Fruit fly (Drosophila melanogaster): Measurements from ENCODE around the gene CG11069.

Gene CG11069

dm6 chr3R:24876843-24877457 lies 17.6 kb upstream of the CG11069 start, which contains the start of the genes CG11089 and CG31381 (continued):
- no peak for TF ChIP-seq Sry-β (GFP tag; optimal IDR thresholded peaks at IDR 0.05)
- TF ChIP-seq NFAT (GFP tag; IDR thresholded peaks at IDR 0.05) = no peak
- TF ChIP-seq CG12104 (GFP tag; optimal IDR thresholded peaks at IDR 0.05) = peak; percentile 38
- TF ChIP-seq toy (GFP tag; IDR thresholded peaks at IDR 0.05) = no peak
- no peak for TF ChIP-seq CG10959 (GFP tag; IDR thresholded peaks at IDR 0.05)
- no peak for TF ChIP-seq Mrtf (GFP tag; IDR thresholded peaks at IDR 0.05)
- TF ChIP-seq CG4730 (GFP tag; IDR thresholded peaks at IDR 0.05) = no peak
- peak; percentile 97 for TF ChIP-seq E2f2 (GFP tag; IDR thresholded peaks at IDR 0.05)
- no peak for TF ChIP-seq CG3163 (GFP tag; optimal IDR thresholded peaks at IDR 0.05)
- no peak for TF ChIP-seq tup (GFP tag; optimal IDR thresholded peaks at IDR 0.05)
- no peak for TF ChIP-seq C15 (GFP tag; IDR thresholded peaks at IDR 0.05)
- no peak for TF ChIP-seq Dref (GFP tag; IDR thresholded peaks at IDR 0.05)
- no peak for TF ChIP-seq CG6254 (GFP tag; optimal IDR thresholded peaks at IDR 0.05)
- peak; percentile 44 for TF ChIP-seq CG12659 (GFP tag; optimal IDR thresholded peaks at IDR 0.05)
- no peak for TF ChIP-seq dpn (GFP tag; optimal IDR thresholded peaks at IDR 0.05)
- no peak for TF ChIP-seq sima (GFP tag; optimal IDR thresholded peaks at IDR 0.05)
- TF ChIP-seq CG2116 (GFP tag; optimal IDR thresholded peaks at IDR 0.05) = peak; percentile 5
- no peak for TF ChIP-seq CG17568 (GFP tag; optimal IDR thresholded peaks at IDR 0.05)
- no peak for TF ChIP-seq CG3065 (GFP tag; optimal IDR thresholded peaks at IDR 0.05)
- no peak for TF ChIP-seq CG18619 (GFP tag; optimal IDR thresholded peaks at IDR 0.05)
- TF ChIP-seq Atf6 (GFP tag; IDR thresholded peaks at IDR 0.05) = no peak
- peak; percentile 45 for TF ChIP-seq CG10267 (tag; optimal IDR thresholded peaks at IDR 0.05)
- TF ChIP-seq CrebB (tag; optimal IDR thresholded peaks at IDR 0.05) = no peak
- TF ChIP-seq CG1647 (GFP tag; optimal IDR thresholded peaks at IDR 0.05) = no peak
- no peak for TF ChIP-seq Med (GFP tag)
- no peak for TF ChIP-seq Dip2 (GFP tag; IDR thresholded peaks at IDR 0.05)
- TF ChIP-seq repo (GFP tag; optimal IDR thresholded peaks at IDR 0.05) = no peak
- peak; percentile 66 for TF ChIP-seq Max (GFP tag; optimal IDR thresholded peaks at IDR 0.05)
- no peak for TF ChIP-seq Bteb2 (GFP tag; optimal IDR thresholded peaks at IDR 0.05)
- TF ChIP-seq CG17912 (GFP tag; optimal IDR thresholded peaks at IDR 0.05) = no peak
- no peak for TF ChIP-seq ara (GFP tag; IDR thresholded peaks at IDR 0.05)
- no peak for TF ChIP-seq gcm (GFP tag; optimal IDR thresholded peaks at IDR 0.05)
- peak; percentile 44 for TF ChIP-seq Ets97D (GFP tag; optimal IDR thresholded peaks at IDR 0.05)
- TF ChIP-seq CG3995 (GFP tag; optimal IDR thresholded peaks at IDR 0.05) = no peak
- no peak for TF ChIP-seq CG6813 (GFP tag; optimal IDR thresholded peaks at IDR 0.05)
- TF ChIP-seq CG12236 (GFP tag; optimal IDR thresholded peaks at IDR 0.05) = no peak
- TF ChIP-seq crp (GFP tag; optimal IDR thresholded peaks at IDR 0.05) = peak in 1 of 2 experiments; percentile 76
- TF ChIP-seq unc-4 (GFP tag; IDR thresholded peaks at IDR 0.05; ENCODE audit: partially characterized antibody) = peak; percentile 16; the same call in 1 of the 2 replicates
- TF ChIP-seq CG10431 (GFP tag; optimal IDR thresholded peaks at IDR 0.05) = no peak
- TF ChIP-seq CG14710 (tag; optimal IDR thresholded peaks at IDR 0.05) = peak; percentile 100
- TF ChIP-seq Gsc (GFP tag; IDR thresholded peaks at IDR 0.05) = no peak
- TF ChIP-seq Sin3A (optimal IDR thresholded peaks at IDR 0.05) = peak; percentile 6
- peak; percentile 36 for TF ChIP-seq nmo (GFP tag; optimal IDR thresholded peaks at IDR 0.05)
- TF ChIP-seq knrl (GFP tag; IDR thresholded peaks at IDR 0.05; ENCODE audit: partially characterized antibody) = no peak
- peak; percentile 13 for TF ChIP-seq Elba2 (GFP tag; optimal IDR thresholded peaks at IDR 0.05)
- no peak for TF ChIP-seq CG10274 (GFP tag; optimal IDR thresholded peaks at IDR 0.05)
- TF ChIP-seq CG13775 (GFP tag; optimal IDR thresholded peaks at IDR 0.05) = peak; percentile 6
- no peak for TF ChIP-seq nom (GFP tag; optimal IDR thresholded peaks at IDR 0.05)
- no peak for TF ChIP-seq ac (GFP tag; optimal IDR thresholded peaks at IDR 0.05)
- TF ChIP-seq dmrt11E (tag; optimal IDR thresholded peaks at IDR 0.05) = no peak
- no peak for TF ChIP-seq B-H2 (GFP tag; optimal IDR thresholded peaks at IDR 0.05)
